Worm (Caenorhabditis elegans) whole organism, L1 larva: ENCODE results near the gene acs-11.

Experiments used
- C34B4.2 ChIP-seq: sonication (generic microtip); optimal IDR thresholded peaks from 2 replicates; lab custom pipeline; 2017; ENCODE audit warnings: mild to moderate bottlenecking, missing genetic modification characterization, missing compliant biosample characterization
- elt-3 ChIP-seq, 6 experiments: fragments of 150-350 bp in 1 of 6; sonication (generic microtip); optimal IDR thresholded peaks; 2 replicates each; lab custom pipeline; 2017 to 2018; ENCODE audit warnings: missing biosample characterization in 6 of 6, missing genetic modification characterization in 6 of 6, inconsistent platforms in 1 of 6
- mdl-1 ChIP-seq, 2 experiments: fragments of 150-350 bp; optimal IDR thresholded peaks; 2 replicates each; lab custom pipeline; 2014 to 2017; ENCODE audit warnings: missing biosample characterization in 2 of 2, missing genetic modification characterization in 2 of 2, inconsistent platforms in 1 of 2
- nhr-19 ChIP-seq: fragments of 200-800 bp; sonication (Bioruptor generic); conservative IDR thresholded peaks from 2 replicates; pipeline ENCODE4 v1.3.6; 2022; ENCODE audit warnings: missing genetic modification characterization, missing compliant biosample characterization
- zag-1 ChIP-seq: fragments of 150-350 bp; optimal IDR thresholded peaks from 2 replicates; lab custom pipeline; 2014; ENCODE audit warnings: missing biosample characterization, missing genetic modification characterization

DNA sequence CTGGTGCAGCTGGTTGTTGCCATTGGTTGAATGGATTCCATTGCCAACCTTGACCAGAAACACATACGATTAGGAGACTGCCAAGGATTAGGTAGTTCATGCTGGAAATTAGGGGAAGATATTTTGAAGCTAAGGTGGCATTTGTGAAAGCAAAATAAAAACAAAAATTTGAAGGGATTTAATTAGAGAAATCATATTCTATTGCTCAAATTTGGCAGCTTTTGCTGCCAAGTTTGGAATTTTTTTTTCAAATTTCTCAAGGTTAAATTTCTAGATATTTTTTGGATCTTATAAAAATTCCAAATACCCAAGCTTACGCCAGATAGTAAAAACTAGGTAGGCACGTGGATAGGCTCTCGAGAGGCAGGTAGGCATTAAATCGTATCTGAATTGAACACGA lies 29.3 kb downstream of the acs-11 start, which contains the start of gene F26G1.5:
- TF ChIP-seq zag-1 (tag; lab: Kevin White, UChicago) (no peak), mdl-1 (tag; optimal IDR thresholded peaks at IDR 0.05; lab: Kevin White, UChicago) (no peak), C34B4.2 (tag; lab: Kevin White, UChicago) (no peak), elt-3 (tag; optimal IDR thresholded peaks at IDR 0.05; lab: Kevin White, UChicago) (no peak), nhr-19 (no peak)
